Worm (Caenorhabditis elegans) whole organism, mixed stage, embryonic: ENCODE results near the gene scyl-1.

Experiments used
- elt-3 ChIP-seq: fragments of 150-350 bp; optimal IDR thresholded peaks from 2 replicates; lab custom pipeline; 2014; ENCODE audit warnings: missing biosample characterization, missing genetic modification characterization
- nhr-12 ChIP-seq: fragments of 150-350 bp; optimal IDR thresholded peaks from 2 replicates; lab custom pipeline; 2014; ENCODE audit warnings: missing biosample characterization, missing genetic modification characterization
- snpc-4 ChIP-seq: fragments of 150-350 bp; optimal IDR thresholded peaks from 2 replicates; lab custom pipeline; 2014; ENCODE audit warnings: missing biosample characterization, missing genetic modification characterization
- tbx-8 ChIP-seq: fragments of 200-800 bp; sonication (Bioruptor generic); optimal IDR thresholded peaks from 2 replicates; lab custom pipeline; 2018; ENCODE audit warnings: mild to moderate bottlenecking, missing genetic modification characterization, moderate library complexity, missing compliant biosample characterization
- unc-39 ChIP-seq: fragments of 150-350 bp; optimal IDR thresholded peaks from 2 replicates; lab custom pipeline; 2014; ENCODE audit warnings: missing biosample characterization, missing genetic modification characterization

DNA sequence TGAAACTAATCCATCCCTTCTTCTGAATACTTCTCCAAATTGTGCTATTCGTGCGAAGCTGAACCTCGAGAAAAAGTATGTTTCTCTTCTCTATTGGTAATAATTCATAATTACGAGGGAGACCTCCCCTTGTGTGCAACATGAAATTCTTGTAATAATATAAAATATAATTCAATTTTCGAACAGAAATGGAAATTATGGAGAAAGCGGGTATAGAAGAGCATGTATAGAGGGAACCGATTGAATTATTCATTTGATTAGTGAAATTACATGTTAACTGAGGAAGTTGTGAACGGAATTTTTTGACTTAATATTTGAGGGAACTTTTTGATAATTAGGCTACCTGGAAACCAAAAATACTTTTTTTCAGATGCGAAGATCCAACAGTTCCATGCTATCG is 12.7 kb downstream of the scyl-1 start:
- TF ChIP-seq nhr-12 (tag; lab: Kevin White, UChicago) (no peak), unc-39 (no peak), snpc-4 (no peak), elt-3 (no peak), tbx-8 (no peak)
